Worm (Caenorhabditis elegans) whole organism, L2 larva: ENCODE measurements around the gene nbs-1.

ENCODE experiments used
- C34F6.9 ChIP-seq: fragments of 150-350 bp; optimal IDR thresholded peaks from 2 replicates; lab custom pipeline; 2014; ENCODE audit warnings: missing biosample characterization, missing genetic modification characterization
- F13H6.1 ChIP-seq: sonication (generic microtip); optimal IDR thresholded peaks from 2 replicates; lab custom pipeline; 2016; ENCODE audit warnings: missing genetic modification characterization, missing compliant biosample characterization
- R02D3.7 ChIP-seq: fragments of 150-350 bp; optimal IDR thresholded peaks from 2 replicates; lab custom pipeline; 2014; ENCODE audit warnings: missing biosample characterization, missing genetic modification characterization
- ZK546.5 ChIP-seq: sonication (generic microtip); optimal IDR thresholded peaks from 2 replicates; lab custom pipeline; 2017; ENCODE audit warnings: missing biosample characterization, missing genetic modification characterization
- alr-1 ChIP-seq: fragments of 150-350 bp; optimal IDR thresholded peaks from 2 replicates; lab custom pipeline; 2014; ENCODE audit warnings: missing biosample characterization, missing genetic modification characterization
- ama-1 ChIP-seq: fragments of 150-350 bp; optimal IDR thresholded peaks from 2 replicates; lab custom pipeline; 2018; ENCODE audit warnings: inconsistent platforms
- blmp-1 ChIP-seq: sonication (generic microtip); optimal IDR thresholded peaks from 2 replicates; lab custom pipeline; 2017; ENCODE audit warnings: missing genetic modification characterization, mild to moderate bottlenecking, missing compliant biosample characterization, antibody characterized with exemption, moderate library complexity; ENCODE audit not compliant: insufficient read depth
- ceh-16 ChIP-seq: fragments of 150-350 bp; optimal IDR thresholded peaks from 2 replicates; lab custom pipeline; 2014; ENCODE audit warnings: missing biosample characterization, missing genetic modification characterization
- ceh-82 ChIP-seq: fragments of 150-350 bp; optimal IDR thresholded peaks from 2 replicates; lab custom pipeline; 2014; ENCODE audit warnings: missing biosample characterization, missing genetic modification characterization
- crh-2 ChIP-seq: sonication (generic microtip); optimal IDR thresholded peaks from 2 replicates; lab custom pipeline; 2017; ENCODE audit warnings: missing biosample characterization, missing genetic modification characterization
- egl-27 ChIP-seq: sonication (generic microtip); optimal IDR thresholded peaks from 3 replicates; lab custom pipeline; 2017; ENCODE audit warnings: missing biosample characterization, missing genetic modification reagents, missing genetic modification characterization
- elt-1 ChIP-seq: fragments of 150-350 bp; optimal IDR thresholded peaks from 2 replicates; lab custom pipeline; 2014; ENCODE audit warnings: missing biosample characterization, missing genetic modification characterization
- elt-3 ChIP-seq: sonication (generic microtip); optimal IDR thresholded peaks from 2 replicates; lab custom pipeline; 2017; ENCODE audit warnings: missing biosample characterization, missing genetic modification characterization
- fos-1 ChIP-seq: fragments of 150-350 bp; optimal IDR thresholded peaks from 2 replicates; lab custom pipeline; 2014; ENCODE audit warnings: missing biosample characterization, missing genetic modification characterization
- gmeb-1 ChIP-seq: fragments of 150-350 bp; optimal IDR thresholded peaks from 2 replicates; lab custom pipeline; 2014; ENCODE audit warnings: missing biosample characterization, missing genetic modification characterization
- lin-13 ChIP-seq: fragments of 150-350 bp; optimal IDR thresholded peaks from 2 replicates; lab custom pipeline; 2014; ENCODE audit warnings: missing biosample characterization, missing genetic modification reagents, missing genetic modification characterization
- lin-39 ChIP-seq: fragments of 150-350 bp; optimal IDR thresholded peaks from 2 replicates; lab custom pipeline; 2014; ENCODE audit warnings: missing biosample characterization, missing genetic modification reagents, missing genetic modification characterization
- lsy-2 ChIP-seq, 2 experiments: fragments of 150-350 bp in 1 of 2; sonication (generic microtip) in 1 of 2; optimal IDR thresholded peaks; 2 replicates each; lab custom pipeline; 2014 to 2017; ENCODE audit warnings: missing biosample characterization in 2 of 2, missing genetic modification characterization in 2 of 2
- mab-5 ChIP-seq: fragments of 150-350 bp; optimal IDR thresholded peaks from 2 replicates; lab custom pipeline; 2014; ENCODE audit warnings: missing biosample characterization, missing genetic modification characterization
- mbf-1 ChIP-seq: sonication (generic microtip); optimal IDR thresholded peaks from 2 replicates; lab custom pipeline; 2017; ENCODE audit warnings: missing biosample characterization, missing genetic modification characterization
- mdl-1 ChIP-seq, 2 experiments: fragments of 150-350 bp in 1 of 2; sonication (generic microtip) in 1 of 2; optimal IDR thresholded peaks; 2 replicates each; lab custom pipeline; 2017; ENCODE audit warnings: missing biosample characterization in 2 of 2, missing genetic modification characterization in 2 of 2
- nhr-11 ChIP-seq: fragments of 150-350 bp; optimal IDR thresholded peaks from 2 replicates; lab custom pipeline; 2014; ENCODE audit warnings: missing biosample characterization, missing genetic modification characterization
- nhr-12 ChIP-seq: fragments of 150-350 bp; optimal IDR thresholded peaks from 2 replicates; lab custom pipeline; 2014; ENCODE audit warnings: missing biosample characterization, missing genetic modification characterization
- nhr-21 ChIP-seq: fragments of 150-350 bp; optimal IDR thresholded peaks from 2 replicates; lab custom pipeline; 2014; ENCODE audit warnings: missing biosample characterization, missing genetic modification characterization
- nhr-23 ChIP-seq: fragments of 150-350 bp; optimal IDR thresholded peaks from 2 replicates; lab custom pipeline; 2014; ENCODE audit warnings: missing biosample characterization, missing genetic modification reagents, missing genetic modification characterization
- nhr-237 ChIP-seq: fragments of 150-350 bp; optimal IDR thresholded peaks from 2 replicates; lab custom pipeline; 2014; ENCODE audit warnings: missing biosample characterization, missing genetic modification characterization
- nhr-25 ChIP-seq: fragments of 150-350 bp; sonication (generic microtip); optimal IDR thresholded peaks from 3 replicates; lab custom pipeline; 2014; ENCODE audit warnings: missing biosample characterization, missing genetic modification characterization
- nhr-6 ChIP-seq: fragments of 150-350 bp; optimal IDR thresholded peaks from 2 replicates; lab custom pipeline; 2014; ENCODE audit warnings: missing biosample characterization, missing genetic modification characterization
- nhr-77 ChIP-seq: fragments of 150-350 bp; optimal IDR thresholded peaks from 2 replicates; lab custom pipeline; 2014; ENCODE audit warnings: missing biosample characterization, missing genetic modification characterization
- peb-1 ChIP-seq: fragments of 150-350 bp; optimal IDR thresholded peaks from 2 replicates; lab custom pipeline; 2014; ENCODE audit warnings: missing biosample characterization, missing genetic modification characterization
- sem-4 ChIP-seq: fragments of 150-350 bp; optimal IDR thresholded peaks from 2 replicates; lab custom pipeline; 2014; ENCODE audit warnings: missing biosample characterization, missing genetic modification reagents, missing genetic modification characterization
- skn-1 ChIP-seq: sonication (generic microtip); optimal IDR thresholded peaks from 2 replicates; lab custom pipeline; 2017; ENCODE audit warnings: missing biosample characterization, missing genetic modification characterization
- sma-9 ChIP-seq, 2 experiments: fragments of 150-350 bp in 1 of 2; sonication (generic microtip) in 1 of 2; optimal IDR thresholded peaks; 2 replicates each; lab custom pipeline; 2014 to 2016; ENCODE audit warnings: missing genetic modification characterization in 2 of 2, mild to moderate bottlenecking in 1 of 2, missing biosample characterization in 1 of 2, missing compliant biosample characterization in 1 of 2, missing genetic modification reagents in 1 of 2, moderate library complexity in 1 of 2
- snpc-4 ChIP-seq: fragments of 150-350 bp; optimal IDR thresholded peaks from 2 replicates; lab custom pipeline; 2014; ENCODE audit warnings: missing biosample characterization, missing genetic modification characterization
- unc-55 ChIP-seq: fragments of 150-350 bp; sonication (generic microtip); optimal IDR thresholded peaks from 3 replicates; lab custom pipeline; 2014; ENCODE audit warnings: missing biosample characterization, missing genetic modification reagents, missing genetic modification characterization
- unc-62 ChIP-seq: fragments of 150-350 bp; optimal IDR thresholded peaks from 2 replicates; lab custom pipeline; 2014; ENCODE audit warnings: missing biosample characterization, missing genetic modification reagents, missing genetic modification characterization
- zag-1 ChIP-seq: fragments of 150-350 bp; optimal IDR thresholded peaks from 2 replicates; lab custom pipeline; 2014; ENCODE audit warnings: missing biosample characterization, missing genetic modification characterization
- ztf-1 ChIP-seq: fragments of 200-800 bp; sonication (Bioruptor generic); conservative IDR thresholded peaks from 2 replicates; pipeline ENCODE4 v1.3.6; 2022; ENCODE audit warnings: missing genetic modification characterization, missing compliant biosample characterization
- ztf-11 ChIP-seq: sonication (generic microtip); optimal IDR thresholded peaks from 2 replicates; lab custom pipeline; 2017; ENCODE audit warnings: missing biosample characterization, missing genetic modification characterization
- ztf-4 ChIP-seq: fragments of 150-350 bp; optimal IDR thresholded peaks from 2 replicates; lab custom pipeline; 2014; ENCODE audit warnings: missing biosample characterization, missing genetic modification characterization

nbs-1 gene

ce11 chrII:11089356-11089755 lies 6.9 kb downstream of the nbs-1 start, which contains the start of gene unc-53:
Gene unc-53 (minus strand): TSS chrII:11089456.
- TF ChIP-seq alr-1 (tag; lab: Kevin White, UChicago) (no peak), C34F6.9 (tag; lab: Kevin White, UChicago) (no peak), mab-5 (no peak), nhr-11 (tag; lab: Kevin White, UChicago) (no peak), lsy-2 (tag; optimal IDR thresholded peaks at IDR 0.05; lab: Kevin White, UChicago) (no peak), crh-2 (no peak), elt-1 (tag; lab: Kevin White, UChicago) (no peak), unc-62 (GFP tag; lab: Kevin White, UChicago) (no peak), ama-1 (no peak)

DNA sequence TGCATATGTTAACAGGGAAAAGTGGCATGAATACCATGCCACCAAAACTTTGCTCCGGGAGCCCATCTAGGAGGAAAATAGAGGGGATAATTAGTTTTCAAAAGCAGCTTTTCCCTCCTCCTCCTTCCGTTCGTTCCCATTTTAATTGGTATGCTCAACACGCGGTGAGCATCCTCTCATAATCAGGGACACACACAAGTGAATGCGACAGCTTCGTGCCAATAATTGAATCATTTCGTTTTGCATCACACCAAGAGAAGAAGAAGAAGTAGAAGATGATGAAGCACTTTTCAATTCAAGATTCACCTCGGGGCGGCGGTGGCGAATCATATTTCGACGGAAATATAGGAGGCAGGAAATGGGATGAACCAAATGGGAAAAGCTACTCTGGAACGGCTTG lies 8.1 kb downstream of the nbs-1 start:
- no peak for TF ChIP-seq ceh-82
- TF ChIP-seq mdl-1 (tag; optimal IDR thresholded peaks at IDR 0.05; lab: Kevin White, UChicago) = no peak
- no peak for TF ChIP-seq F13H6.1 (tag; lab: Kevin White, UChicago)
- TF ChIP-seq nhr-6 (tag; lab: Kevin White, UChicago) = no peak
- TF ChIP-seq sma-9 (GFP tag; optimal IDR thresholded peaks at IDR 0.05; lab: Kevin White, UChicago) = no peak
- TF ChIP-seq sma-9 (tag; optimal IDR thresholded peaks at IDR 0.05; lab: Kevin White, UChicago) = no peak
- TF ChIP-seq fos-1 = no peak
- TF ChIP-seq nhr-23 (tag; lab: Kevin White, UChicago) = no peak
- no peak for TF ChIP-seq R02D3.7
- no peak for TF ChIP-seq nhr-12 (tag; lab: Kevin White, UChicago)
- no peak for TF ChIP-seq elt-3 (tag; lab: Kevin White, UChicago)
- TF ChIP-seq egl-27 (tag; lab: Kevin White, UChicago) = no peak
- TF ChIP-seq gmeb-1 = no peak

DNA sequence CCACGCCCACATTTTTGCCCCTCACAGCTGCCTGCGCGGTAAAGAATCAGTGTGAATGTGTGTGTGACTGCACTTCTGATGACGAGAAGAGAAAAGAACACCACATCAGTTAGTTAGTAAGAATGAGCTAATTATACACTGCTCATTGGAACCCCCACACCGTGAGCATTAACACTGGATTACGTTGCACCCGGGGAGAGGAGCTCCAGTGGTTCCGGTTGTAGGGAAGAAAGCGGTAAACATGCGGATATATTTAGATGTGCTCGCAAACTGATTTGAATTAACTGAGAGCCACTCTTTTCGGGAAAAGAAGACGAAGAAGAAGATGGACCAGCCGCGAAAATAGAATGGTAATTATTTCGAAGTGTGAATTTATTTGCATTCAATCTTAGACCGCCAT lies 9.5 kb downstream of the nbs-1 start:
- TF ChIP-seq nhr-25 (tag; lab: Kevin White, UChicago) = no peak

ce11 chrII:11076550-11076949 lies 19.7 kb downstream of the nbs-1 start:
- TF ChIP-seq lin-39 = no peak
- no peak for TF ChIP-seq unc-62 (GFP tag; lab: Kevin White, UChicago)
- no peak for TF ChIP-seq sem-4
- peak; percentile 81 for TF ChIP-seq ceh-16 (tag; lab: Kevin White, UChicago)
- no peak for TF ChIP-seq ztf-4 (tag; lab: Kevin White, UChicago)
- no peak for TF ChIP-seq skn-1 (tag; lab: Kevin White, UChicago)
- no peak for TF ChIP-seq egl-27 (tag; lab: Kevin White, UChicago)
- no peak for TF ChIP-seq R02D3.7
- TF ChIP-seq mab-5 = no peak
- no peak for TF ChIP-seq zag-1 (tag; lab: Kevin White, UChicago)
- no peak for TF ChIP-seq C34F6.9 (tag; lab: Kevin White, UChicago)
- no peak for TF ChIP-seq peb-1 (tag; lab: Kevin White, UChicago)
- TF ChIP-seq elt-1 (tag; lab: Kevin White, UChicago) = peak; percentile 79
- TF ChIP-seq nhr-6 (tag; lab: Kevin White, UChicago) = no peak
- no peak for TF ChIP-seq ZK546.5
- peak; percentile 8 for TF ChIP-seq blmp-1
- no peak for TF ChIP-seq nhr-77 (tag; lab: Kevin White, UChicago)
- no peak for TF ChIP-seq alr-1 (tag; lab: Kevin White, UChicago)
- TF ChIP-seq nhr-23 (tag; lab: Kevin White, UChicago) = peak; percentile 81
- no peak for TF ChIP-seq snpc-4 (tag; lab: Kevin White, UChicago)
- TF ChIP-seq fos-1 = no peak
- no peak for TF ChIP-seq mbf-1 (tag; lab: Kevin White, UChicago)
- no peak for TF ChIP-seq ztf-11 (tag; lab: Kevin White, UChicago)
- no peak for TF ChIP-seq ztf-1 (GFP tag; lab: Robert Waterston, UW)
- no peak for TF ChIP-seq nhr-21 (tag; lab: Kevin White, UChicago)
- no peak for TF ChIP-seq unc-55 (GFP tag; lab: Kevin White, UChicago)
- no peak for TF ChIP-seq lin-13
- no peak for TF ChIP-seq nhr-237 (tag; lab: Kevin White, UChicago)
